Worm (Caenorhabditis elegans) whole organism, midembryonic: ENCODE results near the gene Y81G3A.1.

Experiments
- cog-1 ChIP-seq: sonication (generic microtip); optimal IDR thresholded peaks from 2 replicates; lab custom pipeline; 2016; ENCODE audit warnings: missing genetic modification characterization, missing compliant biosample characterization
- flt-1 ChIP-seq: fragments of 200-800 bp; sonication (Bioruptor generic); IDR thresholded peaks from 2 replicates; pipeline ENCODE4 v1.3.6; 2022; ENCODE audit warnings: missing genetic modification characterization, missing compliant biosample characterization
- ref-1 ChIP-seq: fragments of 200-800 bp; sonication (Bioruptor generic); conservative IDR thresholded peaks from 2 replicates; pipeline ENCODE4 v1.3.6; 2022; ENCODE audit warnings: missing genetic modification reagents, missing genetic modification characterization, missing compliant biosample characterization

ce11 chrII:13083752-13084214 lies at the start of gene Y81G3A.1, which contains the start of gene gcn-2:
- TF ChIP-seq ref-1 (no peak), cog-1 (tag; lab: Kevin White, UChicago) (no peak), flt-1 (GFP tag; lab: Robert Waterston, UW) (no peak)
